Fruit fly (Drosophila melanogaster) whole organism, prepupa: ENCODE measurements around the gene nompC.
A peak's percentile ranks its signal among the peaks of the same experiment; 100 is the strongest.

Source experiments
- CG10631 ChIP-seq: fragments of 200-800 bp; sonication (Bioruptor generic); optimal IDR thresholded peaks from 2 replicates; lab custom pipeline; 2016; ENCODE audit warnings: missing biosample characterization, missing genetic modification characterization
- CG10669 ChIP-seq: fragments of 200-800 bp; sonication (Bioruptor generic); optimal IDR thresholded peaks from 3 replicates; lab custom pipeline; 2018; ENCODE audit warnings: missing biosample characterization, mild to moderate bottlenecking, missing genetic modification characterization, moderate library complexity
- CG11762 ChIP-seq: fragments of 200-800 bp; sonication (Bioruptor generic); optimal IDR thresholded peaks from 3 replicates; lab custom pipeline; 2016; ENCODE audit warnings: missing biosample characterization, missing genetic modification characterization; ENCODE audit not compliant: insufficient read depth
- CG1621 ChIP-seq: fragments of 200-800 bp; sonication (Bioruptor generic); optimal IDR thresholded peaks from 3 replicates; lab custom pipeline; 2018; ENCODE audit warnings: missing biosample characterization, mild to moderate bottlenecking, missing genetic modification characterization
- CG16779 ChIP-seq: fragments of 200-800 bp; sonication (Bioruptor generic); optimal IDR thresholded peaks from 3 replicates; lab custom pipeline; 2017; ENCODE audit warnings: missing biosample characterization, mild to moderate bottlenecking, missing genetic modification characterization
- CG31627 ChIP-seq: fragments of 200-800 bp; sonication (Bioruptor generic); optimal IDR thresholded peaks from 3 replicates; lab custom pipeline; 2016; ENCODE audit warnings: missing biosample characterization, missing genetic modification characterization
- CG32006 ChIP-seq: fragments of 200-800 bp; sonication (Bioruptor generic); optimal IDR thresholded peaks from 3 replicates; lab custom pipeline; 2017; ENCODE audit warnings: missing biosample characterization, mild to moderate bottlenecking, missing genetic modification characterization
- CG3919 ChIP-seq: fragments of 200-800 bp; sonication (Bioruptor generic); optimal IDR thresholded peaks from 3 replicates; lab custom pipeline; 2016; ENCODE audit warnings: missing biosample characterization, missing genetic modification characterization
- CG6163 ChIP-seq: fragments of 200-800 bp; sonication (Bioruptor generic); IDR thresholded peaks from 3 replicates; pipeline ENCODE4 v1.3.6; 2022; ENCODE audit warnings: missing biosample characterization, missing genetic modification characterization
- CG6854 ChIP-seq: fragments of 200-800 bp; sonication (Bioruptor generic); optimal IDR thresholded peaks from 2 replicates; lab custom pipeline; 2017; ENCODE audit warnings: missing biosample characterization, mild to moderate bottlenecking, missing genetic modification characterization
- CG8119 ChIP-seq: fragments of 200-800 bp; sonication (Bioruptor generic); IDR thresholded peaks from 3 replicates; pipeline ENCODE4 v1.3.6; 2022; ENCODE audit warnings: missing biosample characterization, missing genetic modification characterization
- CG8319 ChIP-seq: fragments of 200-800 bp; sonication (Bioruptor generic); optimal IDR thresholded peaks from 3 replicates; lab custom pipeline; 2016; ENCODE audit warnings: missing biosample characterization, missing genetic modification characterization
- CG9139 ChIP-seq: fragments of 200-800 bp; sonication (Bioruptor generic); optimal IDR thresholded peaks from 3 replicates; lab custom pipeline; 2017; ENCODE audit warnings: missing biosample characterization, mild to moderate bottlenecking, missing genetic modification characterization
- Eip78C ChIP-seq: fragments of 200-800 bp; sonication (Bioruptor generic); peaks from one replicate; lab custom pipeline; 2016; ENCODE audit warnings: missing biosample characterization, missing genetic modification characterization
- Eip93F ChIP-seq: fragments of 200-800 bp; sonication (Bioruptor generic); optimal IDR thresholded peaks from 2 replicates; lab custom pipeline; 2016; ENCODE audit warnings: missing biosample characterization, mild to moderate bottlenecking, missing genetic modification characterization
- Ets96B ChIP-seq: fragments of 200-800 bp; optimal IDR thresholded peaks from 2 replicates; lab custom pipeline; 2019; ENCODE audit warnings: missing biosample characterization, mild to moderate bottlenecking, missing genetic modification characterization, moderate library complexity
- Hr38 ChIP-seq: sonication (Bioruptor generic); optimal IDR thresholded peaks from 2 replicates; lab custom pipeline; 2016; ENCODE audit warnings: missing biosample characterization, missing genetic modification characterization
- Hr39 ChIP-seq: fragments of 200-800 bp; sonication (Bioruptor generic); optimal IDR thresholded peaks from 2 replicates; lab custom pipeline; 2016; ENCODE audit warnings: missing biosample characterization, missing genetic modification characterization
- Lpt ChIP-seq: fragments of 200-800 bp; sonication (Bioruptor generic); optimal IDR thresholded peaks from 3 replicates; lab custom pipeline; 2016; ENCODE audit warnings: missing biosample characterization, missing genetic modification characterization
- Met ChIP-seq: fragments of 200-800 bp; sonication (Bioruptor generic); optimal IDR thresholded peaks from 3 replicates; lab custom pipeline; 2016; ENCODE audit warnings: missing biosample characterization, missing genetic modification characterization
- OdsH ChIP-seq: fragments of 200-800 bp; sonication (Bioruptor generic); optimal IDR thresholded peaks from 3 replicates; lab custom pipeline; 2016; ENCODE audit warnings: missing biosample characterization, missing genetic modification characterization
- Smox ChIP-seq: fragments of 200-800 bp; sonication (Bioruptor generic); optimal IDR thresholded peaks from 3 replicates; lab custom pipeline; 2016; ENCODE audit warnings: missing biosample characterization, missing genetic modification characterization
- Sox102F ChIP-seq: fragments of 200-800 bp; sonication (Bioruptor generic); optimal IDR thresholded peaks from 2 replicates; lab custom pipeline; 2016; ENCODE audit warnings: missing biosample characterization, mild to moderate bottlenecking, missing genetic modification characterization
- Sox14 ChIP-seq: fragments of 200-800 bp; sonication (Bioruptor generic); optimal IDR thresholded peaks from 3 replicates; lab custom pipeline; 2016; ENCODE audit warnings: missing biosample characterization, missing genetic modification characterization
- Sox15 ChIP-seq: fragments of 200-800 bp; sonication (Bioruptor generic); optimal IDR thresholded peaks from 3 replicates; lab custom pipeline; 2016; ENCODE audit warnings: missing biosample characterization, missing genetic modification characterization
- achi ChIP-seq: fragments of 200-800 bp; sonication (Bioruptor generic); optimal IDR thresholded peaks from 3 replicates; lab custom pipeline; 2016; ENCODE audit warnings: missing biosample characterization, missing genetic modification characterization
- acj6 ChIP-seq: fragments of 200-800 bp; sonication (Bioruptor generic); optimal IDR thresholded peaks from 3 replicates; lab custom pipeline; 2016; ENCODE audit warnings: missing biosample characterization, missing genetic modification characterization
- cyc ChIP-seq: fragments of 200-800 bp; sonication (Bioruptor generic); optimal IDR thresholded peaks from 3 replicates; lab custom pipeline; 2016; ENCODE audit warnings: missing biosample characterization, missing genetic modification characterization
- dac ChIP-seq: fragments of 200-800 bp; sonication (Bioruptor generic); optimal IDR thresholded peaks from 2 replicates; lab custom pipeline; 2017; ENCODE audit warnings: missing biosample characterization, mild to moderate bottlenecking, missing genetic modification characterization
- eg ChIP-seq: fragments of 200-800 bp; sonication (Bioruptor generic); IDR thresholded peaks from 3 replicates; pipeline ENCODE4 v1.3.6; 2022; ENCODE audit warnings: missing biosample characterization, missing genetic modification characterization
- fd59A ChIP-seq: fragments of 200-800 bp; sonication (Bioruptor generic); optimal IDR thresholded peaks from 2 replicates; lab custom pipeline; 2017; ENCODE audit warnings: missing biosample characterization, mild to moderate bottlenecking, missing genetic modification characterization, missing genetic modification reagents
- fd85E ChIP-seq: fragments of 200-800 bp; sonication (Bioruptor generic); optimal IDR thresholded peaks from 3 replicates; lab custom pipeline; 2016; ENCODE audit warnings: missing biosample characterization, missing genetic modification characterization
- fkh ChIP-seq: fragments of 200-800 bp; sonication (Bioruptor generic); optimal IDR thresholded peaks from 3 replicates; lab custom pipeline; 2017; ENCODE audit warnings: missing biosample characterization, mild to moderate bottlenecking, missing genetic modification characterization, moderate library complexity
- net ChIP-seq: fragments of 200-800 bp; sonication (Bioruptor generic); optimal IDR thresholded peaks from 3 replicates; lab custom pipeline; 2016; ENCODE audit warnings: missing biosample characterization, missing genetic modification characterization
- salr ChIP-seq, 2 experiments: fragments of 200-800 bp; sonication (Bioruptor generic); optimal IDR thresholded peaks; 3 replicates each; lab custom pipeline; 2016 to 2018; ENCODE audit warnings: missing biosample characterization in 2 of 2, missing genetic modification characterization in 2 of 2, mild to moderate bottlenecking in 1 of 2
- ss ChIP-seq, 2 experiments: fragments of 200-800 bp; sonication (Bioruptor generic); optimal IDR thresholded peaks; 2 replicates in 1 of 2; 3 replicates in 1 of 2; lab custom pipeline; 2017 to 2018; ENCODE audit warnings: mild to moderate bottlenecking in 2 of 2, missing biosample characterization in 2 of 2, missing genetic modification characterization in 2 of 2, moderate library complexity in 1 of 2
- svp ChIP-seq: fragments of 200-800 bp; sonication (Bioruptor generic); peaks from one replicate; lab custom pipeline; 2016; ENCODE audit warnings: missing biosample characterization, missing genetic modification characterization
- topi ChIP-seq: fragments of 200-800 bp; sonication (Bioruptor generic); optimal IDR thresholded peaks from 3 replicates; lab custom pipeline; 2016; ENCODE audit warnings: missing biosample characterization, missing genetic modification characterization

Gene nompC

DNA sequence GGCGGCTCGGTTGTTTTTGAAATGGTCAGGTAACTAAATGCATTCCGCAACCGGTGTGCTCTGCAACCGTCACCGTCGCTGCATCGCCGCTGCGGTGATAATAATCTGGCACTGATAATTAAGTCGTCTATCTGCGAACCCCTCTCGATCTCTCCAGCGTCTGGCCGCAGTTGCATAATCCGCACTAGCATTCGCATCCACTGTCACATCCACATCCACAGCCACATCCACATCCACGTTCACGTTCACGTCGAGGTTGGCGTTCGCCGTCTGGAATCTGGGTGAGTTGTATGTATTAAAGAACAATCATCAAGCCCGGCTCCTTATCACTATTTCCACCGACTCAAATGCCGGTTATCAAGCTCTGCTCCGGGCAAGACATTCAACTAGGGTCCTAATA lies 13.4 kb upstream of the nompC start:
- TF ChIP-seq Met: no peak
- TF ChIP-seq CG1621 (tag; lab: Kevin White, UChicago): no peak
- TF ChIP-seq Eip78C (GFP tag; lab: Kevin White, UChicago): peak; percentile 25
- peak; percentile 42 for TF ChIP-seq svp (GFP tag; lab: Kevin White, UChicago)
- no peak for TF ChIP-seq CG8319 (GFP tag; lab: Kevin White, UChicago)

DNA sequence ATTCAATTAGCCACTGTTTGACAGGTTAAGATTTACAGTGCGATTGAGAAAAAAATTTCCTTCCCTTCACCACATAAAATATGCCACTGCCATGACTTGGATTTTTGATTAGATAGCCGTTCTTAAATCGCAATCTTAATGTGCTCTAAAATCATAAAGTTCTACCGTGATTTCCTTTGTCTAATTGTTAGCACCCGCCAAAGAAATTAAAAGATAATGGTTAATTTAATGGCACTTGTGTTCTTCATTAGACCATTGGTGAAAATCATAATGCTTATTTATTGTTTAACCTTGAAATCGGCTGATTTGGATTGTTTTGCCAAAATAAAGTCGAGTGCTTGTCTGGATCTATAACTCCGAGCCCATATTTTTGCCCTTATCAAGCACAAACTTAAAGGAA lies 8.8 kb upstream of the nompC start:
- TF ChIP-seq acj6 (GFP tag; lab: Kevin White, UChicago): no peak
- no peak for TF ChIP-seq topi (GFP tag; lab: Kevin White, UChicago)
- no peak for TF ChIP-seq CG32006 (GFP tag; lab: Kevin White, UChicago)
- TF ChIP-seq salr (GFP tag; optimal IDR thresholded peaks at IDR 0.05; lab: Kevin White, UChicago): no peak
- no peak for TF ChIP-seq Lpt
- no peak for TF ChIP-seq CG1621 (tag; lab: Kevin White, UChicago)
- TF ChIP-seq eg (GFP tag; lab: Robert Waterston, UW): no peak
- TF ChIP-seq CG8119 (GFP tag; lab: Robert Waterston, UW): no peak
- TF ChIP-seq Hr39 (GFP tag; lab: Kevin White, UChicago): no peak
- no peak for TF ChIP-seq CG6163 (GFP tag; lab: Robert Waterston, UW)
- TF ChIP-seq CG31627 (GFP tag; lab: Kevin White, UChicago): no peak
- TF ChIP-seq, all 60 proteins: peak for 0

- TF ChIP-seq fkh (GFP tag; lab: Kevin White, UChicago): peak; percentile 50
- no peak for TF ChIP-seq CG8319 (GFP tag; lab: Kevin White, UChicago)
- peak; percentile 98 for TF ChIP-seq svp (GFP tag; lab: Kevin White, UChicago)
- no peak for TF ChIP-seq fd85E (GFP tag; lab: Kevin White, UChicago)
These were observed 7.8 kb upstream of the nompC start, which contains the start of gene fusl for dm6 chr2L:5338024-5338720. fusl (minus strand) TSS chr2L:5338073.

dm6 chr2L:5338721-5339036 lies 7.3 kb upstream of the nompC start:
- TF ChIP-seq CG11762 (GFP tag; lab: Kevin White, UChicago) (no peak), cyc (no peak)

dm6 chr2L:5341015-5341608 lies 4.9 kb upstream of the nompC start:
- no peak for TF ChIP-seq CG10631 (GFP tag; lab: Kevin White, UChicago)
- peak; percentile 36 for TF ChIP-seq fkh (GFP tag; lab: Kevin White, UChicago)

DNA sequence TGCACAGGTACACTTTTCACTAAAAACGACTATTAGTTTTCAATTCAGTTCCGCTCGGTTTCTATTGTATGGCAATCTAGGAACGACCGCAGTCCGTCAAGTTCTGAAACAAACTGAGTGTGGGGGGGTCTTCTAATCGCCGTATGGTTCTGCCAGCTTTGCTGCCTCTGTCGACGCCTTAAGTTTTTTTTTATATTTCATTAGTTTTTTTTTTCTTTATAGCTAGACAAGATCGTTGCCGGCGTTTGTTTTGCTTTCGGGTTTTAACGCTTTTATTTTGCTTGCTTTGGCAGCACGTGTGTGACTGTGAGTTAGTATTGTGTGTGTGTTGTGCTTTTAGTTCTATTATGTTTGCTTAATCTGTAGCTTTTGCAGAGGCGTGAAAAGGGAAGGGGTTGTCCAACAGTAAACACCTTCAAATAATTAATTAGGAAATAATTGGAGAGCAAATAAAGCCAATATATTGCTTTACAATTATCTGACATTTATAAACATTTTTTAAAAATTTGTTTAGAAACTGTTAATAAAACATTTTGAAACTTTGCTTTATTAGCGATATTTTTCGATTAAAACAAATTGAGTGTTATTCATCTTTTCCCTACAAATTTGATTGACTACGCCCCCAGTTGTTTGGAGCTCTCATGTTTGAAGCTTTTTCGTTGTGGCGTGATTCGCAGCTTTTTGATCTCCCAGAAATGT lies 3.7 kb upstream of the nompC start, which contains the start of gene Acsf2:
Gene Acsf2 (minus strand): TSS at position 116 of the 699 bp plus-strand sequence.
- no peak for TF ChIP-seq CG6854
- TF ChIP-seq achi (GFP tag; lab: Kevin White, UChicago): peak; percentile 65
- peak; percentile 48 for TF ChIP-seq Smox (GFP tag; lab: Kevin White, UChicago)
- TF ChIP-seq CG11762 (GFP tag; lab: Kevin White, UChicago): peak; percentile 30
- peak; percentile 39 for TF ChIP-seq Met
- TF ChIP-seq net: peak; percentile 86
- peak; percentile 9 for TF ChIP-seq CG10669 (GFP tag; lab: Kevin White, UChicago)
- TF ChIP-seq Sox15 (GFP tag; lab: Kevin White, UChicago): peak; percentile 24
- peak; percentile 54 for TF ChIP-seq Sox14 (GFP tag; lab: Kevin White, UChicago)
- TF ChIP-seq fd85E (GFP tag; lab: Kevin White, UChicago): no peak
- no peak for TF ChIP-seq Hr38
- no peak for TF ChIP-seq Ets96B (tag; lab: Kevin White, UChicago)
- peak; percentile 95 for TF ChIP-seq eg (GFP tag; lab: Robert Waterston, UW)
- TF ChIP-seq acj6 (GFP tag; lab: Kevin White, UChicago): peak; percentile 60
- TF ChIP-seq dac (GFP tag; lab: Kevin White, UChicago): peak; percentile 62
- TF ChIP-seq topi (GFP tag; lab: Kevin White, UChicago): peak; percentile 64
- TF ChIP-seq CG16779 (tag; lab: Kevin White, UChicago): peak; percentile 63
- TF ChIP-seq CG3919 (GFP tag; lab: Kevin White, UChicago): peak; percentile 61
- TF ChIP-seq OdsH (GFP tag; lab: Kevin White, UChicago): peak; percentile 80
- no peak for TF ChIP-seq fd59A
- no peak for TF ChIP-seq ss (GFP tag; optimal IDR thresholded peaks at IDR 0.05; lab: Kevin White, UChicago)
- TF ChIP-seq Eip93F (GFP tag; lab: Kevin White, UChicago): no peak
- TF ChIP-seq CG8119 (GFP tag; lab: Robert Waterston, UW): peak; percentile 94
- no peak for TF ChIP-seq CG9139
- TF ChIP-seq Hr39 (GFP tag; lab: Kevin White, UChicago): peak; percentile 64
- peak; percentile 31 for TF ChIP-seq Sox102F (GFP tag; lab: Kevin White, UChicago)
